Fruit fly (Drosophila melanogaster) whole organism, wandering third instar larva: ENCODE measurements around the gene GstD8.

Source experiments
- Abd-B ChIP-seq: fragments of >200 bp; optimal IDR thresholded peaks from 2 replicates; lab custom pipeline; 2017; ENCODE audit warnings: missing biosample characterization, missing genetic modification characterization
- CG9705 ChIP-seq: fragments of 200-800 bp; sonication (Bioruptor generic); optimal IDR thresholded peaks from 2 replicates; lab custom pipeline; 2018; ENCODE audit warnings: missing biosample characterization, mild to moderate bottlenecking, missing genetic modification characterization
- CrebA ChIP-seq: fragments of 200-800 bp; sonication (Bioruptor generic); optimal IDR thresholded peaks from 2 replicates; lab custom pipeline; 2016; ENCODE audit warnings: missing biosample characterization, mild to moderate bottlenecking, missing genetic modification characterization, borderline replicate concordance
- Hr78 ChIP-seq: fragments of >200 bp; optimal IDR thresholded peaks from 2 replicates; lab custom pipeline; 2017; ENCODE audit warnings: missing biosample characterization, missing genetic modification characterization
- Mio ChIP-seq: sonication (Bioruptor generic); optimal IDR thresholded peaks from 2 replicates; lab custom pipeline; 2016; ENCODE audit warnings: missing biosample characterization, missing genetic modification characterization
- dsf ChIP-seq: sonication (Bioruptor generic); optimal IDR thresholded peaks from 2 replicates; lab custom pipeline; 2016; ENCODE audit warnings: missing biosample characterization, missing genetic modification characterization, borderline replicate concordance
- foxo ChIP-seq, 2 experiments: fragments of 200-800 bp; sonication (Bioruptor generic); optimal IDR thresholded peaks; 2 replicates in 1 of 2; 3 replicates in 1 of 2; lab custom pipeline; 2016 to 2017; ENCODE audit warnings: missing biosample characterization in 2 of 2, missing genetic modification characterization in 2 of 2
- jim ChIP-seq: fragments of 175-275, 200-325 bp; sonication (Bioruptor generic); optimal IDR thresholded peaks from 2 replicates; lab custom pipeline; 2016; ENCODE audit warnings: missing biosample characterization, mild to moderate bottlenecking, missing genetic modification characterization
- pan ChIP-seq: fragments of >200 bp; optimal IDR thresholded peaks from 2 replicates; lab custom pipeline; 2017
- tai ChIP-seq: sonication (Bioruptor generic); optimal IDR thresholded peaks from 2 replicates; lab custom pipeline; 2016; ENCODE audit warnings: missing biosample characterization, missing genetic modification characterization
- usp ChIP-seq: fragments of >200 bp; optimal IDR thresholded peaks from 2 replicates; lab custom pipeline; 2017; ENCODE audit warnings: missing biosample characterization, missing genetic modification characterization

- TF ChIP-seq Abd-B (GFP tag; lab: Kevin White, UChicago) (no peak), CrebA (GFP tag; lab: Kevin White, UChicago) (no peak), foxo (GFP tag; optimal IDR thresholded peaks at IDR 0.05; lab: Kevin White, UChicago) (peak in 1 of 2 experiments; percentile 54), dsf (no peak), Hr78 (GFP tag; lab: Kevin White, UChicago) (no peak), usp (GFP tag; lab: Kevin White, UChicago) (no peak), pan (lab: Kevin White, UChicago) (no peak), Mio (GFP tag; lab: Kevin White, UChicago) (no peak), jim (GFP tag; lab: Kevin White, UChicago) (no peak), tai (GFP tag; lab: Kevin White, UChicago) (no peak), CG9705 (GFP tag; lab: Kevin White, UChicago) (no peak)
Measured at dm6 chr3R:12350497-12350896, 29.3 kb upstream of the GstD8 start, which contains the start of gene CG10038.
